Fruit fly (Drosophila melanogaster): ENCODE data around the gene CG42512.

Gene CG42512

dm6 chrX:16643363-16643946, 7.7 kb upstream of the CG42512 start:
- TF ChIP-seq noc (tag; optimal IDR thresholded peaks at IDR 0.05) = no peak

- no peak for TF ChIP-seq noc (tag; optimal IDR thresholded peaks at IDR 0.05)
Measured at dm6 chrX:16644535-16645131, 6.5 kb upstream of the CG42512 start.

dm6 chrX:16645472-16645871, 5.7 kb upstream of the CG42512 start:
- no peak for TF ChIP-seq noc (tag; optimal IDR thresholded peaks at IDR 0.05)

dm6 chrX:16647092-16647632, 4.0 kb upstream of the CG42512 start:
- TF ChIP-seq noc (tag; optimal IDR thresholded peaks at IDR 0.05) = no peak

dm6 chrX:16647737-16648434, 3.3 kb upstream of the CG42512 start:
- TF ChIP-seq noc (tag; optimal IDR thresholded peaks at IDR 0.05) = no peak

dm6 chrX:16648435-16648781, 2.8 kb upstream of the CG42512 start:
- TF ChIP-seq noc (tag; optimal IDR thresholded peaks at IDR 0.05) = no peak

dm6 chrX:16650078-16651063, 805 bp upstream of the CG42512 start:
- peak; percentile 29 for TF ChIP-seq noc (tag; optimal IDR thresholded peaks at IDR 0.05)

- TF ChIP-seq noc (tag; optimal IDR thresholded peaks at IDR 0.05) = no peak
Measured at dm6 chrX:16651625-16652024, 449 bp downstream of the CG42512 start.

dm6 chrX:16654931-16655409, 3.8 kb downstream of the CG42512 start, which contains the start of the genes Nemp and r:
Gene Nemp (minus strand): TSS chrX:16655015.
Gene r (plus strand): TSS chrX:16655359.
- no peak for TF ChIP-seq noc (tag; optimal IDR thresholded peaks at IDR 0.05)

dm6 chrX:16655724-16656235, 4.6 kb downstream of the CG42512 start:
- TF ChIP-seq noc (tag; optimal IDR thresholded peaks at IDR 0.05) = peak; percentile 57

dm6 chrX:16660632-16661031, 9.5 kb downstream of the CG42512 start:
- no peak for TF ChIP-seq noc (tag; optimal IDR thresholded peaks at IDR 0.05)

- TF ChIP-seq noc (tag; optimal IDR thresholded peaks at IDR 0.05) = no peak
Measured at dm6 chrX:16664405-16665064, 13.4 kb downstream of the CG42512 start, which contains the start of gene CG15865. Gene CG15865 (minus strand): TSS chrX:16664455.

dm6 chrX:16669849-16670248, 18.7 kb downstream of the CG42512 start:
- TF ChIP-seq noc (tag; optimal IDR thresholded peaks at IDR 0.05) = no peak

dm6 chrX:16670262-16670661, 19.1 kb downstream of the CG42512 start:
- no peak for TF ChIP-seq noc (tag; optimal IDR thresholded peaks at IDR 0.05)
